Fruit fly (Drosophila melanogaster) whole organism, embryonic: ENCODE data around the gene SKIP.

Experiments
- B-H2 ChIP-seq: fragments of 200-800 bp; sonication (Bioruptor generic); optimal IDR thresholded peaks from 2 replicates; lab custom pipeline; 2018; ENCODE audit warnings: missing biosample characterization, mild to moderate bottlenecking, missing genetic modification characterization
- Bdp1 ChIP-seq: fragments of 200-800 bp; sonication (Bioruptor generic); optimal IDR thresholded peaks from 3 replicates; lab custom pipeline; 2016; ENCODE audit warnings: missing biosample characterization, missing genetic modification characterization
- CG11093 ChIP-seq: fragments of 200-800 bp; sonication (Bioruptor generic); IDR thresholded peaks from 3 replicates; pipeline ENCODE4 v1.3.6; 2022; ENCODE audit warnings: missing biosample characterization, missing genetic modification characterization
- CG11504 ChIP-seq: fragments of 200-800 bp; sonication (Bioruptor generic); optimal IDR thresholded peaks from 3 replicates; lab custom pipeline; 2019; ENCODE audit warnings: missing biosample characterization, mild to moderate bottlenecking, missing genetic modification characterization, moderate library complexity
- CG11696 ChIP-seq: fragments of 200-800 bp; sonication (Bioruptor generic); IDR thresholded peaks from 2 replicates; pipeline ENCODE4 v1.3.6; 2022; ENCODE audit warnings: missing biosample characterization, missing genetic modification characterization
- CG14050 ChIP-seq: fragments of 200-800 bp; sonication (Bioruptor generic); IDR thresholded peaks from 3 replicates; pipeline ENCODE4 v1.3.6; 2022; ENCODE audit warnings: missing biosample characterization, missing genetic modification characterization
- CG15601 ChIP-seq: fragments of 200-800 bp; sonication (Bioruptor generic); optimal IDR thresholded peaks from 3 replicates; lab custom pipeline; 2019; ENCODE audit warnings: missing biosample characterization, mild to moderate bottlenecking, missing genetic modification characterization, moderate library complexity
- CG17359 ChIP-seq: fragments of 200-800 bp; sonication (Bioruptor generic); optimal IDR thresholded peaks from 3 replicates; lab custom pipeline; 2018; ENCODE audit warnings: missing biosample characterization, mild to moderate bottlenecking, missing genetic modification characterization, moderate library complexity
- CG17385 ChIP-seq: fragments of 200-800 bp; sonication (Bioruptor generic); optimal IDR thresholded peaks from 3 replicates; lab custom pipeline; 2018; ENCODE audit warnings: missing biosample characterization, mild to moderate bottlenecking, missing genetic modification characterization
- CG2120 ChIP-seq: fragments of 200-800 bp; sonication (Bioruptor generic); optimal IDR thresholded peaks from 3 replicates; lab custom pipeline; 2016; ENCODE audit warnings: missing biosample characterization, missing genetic modification characterization
- CG30020 ChIP-seq: fragments of 200-800 bp; optimal IDR thresholded peaks from 2 replicates; lab custom pipeline; 2019; ENCODE audit warnings: missing biosample characterization, mild to moderate bottlenecking, missing genetic modification characterization, moderate library complexity
- CG4360 ChIP-seq: fragments of 200-800 bp; sonication (Bioruptor generic); IDR thresholded peaks from 2 replicates; pipeline ENCODE4 v1.3.6; 2022; ENCODE audit warnings: missing biosample characterization, missing genetic modification characterization
- CG4617 ChIP-seq: fragments of 200-800 bp; sonication (Bioruptor generic); optimal IDR thresholded peaks from 3 replicates; lab custom pipeline; 2016; ENCODE audit warnings: missing biosample characterization, missing genetic modification characterization, borderline replicate concordance
- CG5953 ChIP-seq: fragments of 200-800 bp; sonication (Bioruptor generic); IDR thresholded peaks from 2 replicates; pipeline ENCODE4 v1.3.6; 2022; ENCODE audit warnings: missing biosample characterization, missing genetic modification characterization
- CG9437 ChIP-seq: fragments of 200-800 bp; sonication (Bioruptor generic); optimal IDR thresholded peaks from 2 replicates; lab custom pipeline; 2018; ENCODE audit warnings: missing biosample characterization, mild to moderate bottlenecking, missing genetic modification characterization
- CG9817 ChIP-seq: fragments of 200-800 bp; sonication (Bioruptor generic); optimal IDR thresholded peaks from 2 replicates; lab custom pipeline; 2018; ENCODE audit warnings: missing biosample characterization, mild to moderate bottlenecking, missing genetic modification characterization, moderate library complexity
- CG9932 ChIP-seq: fragments of 200-800 bp; sonication (Bioruptor generic); IDR thresholded peaks from 2 replicates; pipeline ENCODE4 v1.3.6; 2022; ENCODE audit warnings: missing biosample characterization, missing genetic modification characterization
- Dip3 ChIP-seq: fragments of 200-800 bp; sonication (Bioruptor generic); optimal IDR thresholded peaks from 3 replicates; lab custom pipeline; 2016; ENCODE audit warnings: missing biosample characterization, missing genetic modification characterization
- ERR ChIP-seq: fragments of 200-800 bp; sonication (Bioruptor generic); optimal IDR thresholded peaks from 2 replicates; lab custom pipeline; 2016; ENCODE audit warnings: missing biosample characterization, missing genetic modification characterization
- Fer3 ChIP-seq: fragments of 200-800 bp; sonication (Bioruptor generic); optimal IDR thresholded peaks from 2 replicates; lab custom pipeline; 2018; ENCODE audit warnings: missing biosample characterization, mild to moderate bottlenecking, missing genetic modification characterization, moderate library complexity
- HLH4C ChIP-seq: fragments of 200-800 bp; sonication (Bioruptor generic); IDR thresholded peaks from 3 replicates; pipeline ENCODE4 v1.3.6; 2022; ENCODE audit warnings: missing biosample characterization, missing genetic modification characterization; ENCODE audit not compliant: partially characterized antibody
- HLH54F ChIP-seq: fragments of 200-800 bp; sonication (Bioruptor generic); optimal IDR thresholded peaks from 3 replicates; lab custom pipeline; 2016; ENCODE audit warnings: missing biosample characterization, missing genetic modification characterization
- Hr3 ChIP-seq: fragments of 200-800 bp; sonication (Bioruptor generic); optimal IDR thresholded peaks from 3 replicates; lab custom pipeline; 2016; ENCODE audit warnings: missing biosample characterization, missing genetic modification characterization
- Hsf ChIP-seq: fragments of 200-800 bp; sonication (Bioruptor generic); optimal IDR thresholded peaks from 3 replicates; lab custom pipeline; 2016; ENCODE audit warnings: missing biosample characterization, missing genetic modification characterization
- Kr ChIP-seq: fragments of 200-800 bp; sonication (Bioruptor generic); optimal IDR thresholded peaks from 2 replicates; lab custom pipeline; 2017; ENCODE audit warnings: missing biosample characterization, mild to moderate bottlenecking, missing genetic modification characterization
- Meics ChIP-seq: fragments of 200-800 bp; sonication (Bioruptor generic); optimal IDR thresholded peaks from 2 replicates; lab custom pipeline; 2017; ENCODE audit warnings: missing biosample characterization, mild to moderate bottlenecking, missing genetic modification characterization
- NC2α ChIP-seq: fragments of 200-800 bp; sonication (Bioruptor generic); optimal IDR thresholded peaks from 2 replicates; lab custom pipeline; 2016; ENCODE audit warnings: missing biosample characterization, missing genetic modification characterization
- Nf-YB ChIP-seq: fragments of 200-800 bp; sonication (Bioruptor generic); optimal IDR thresholded peaks from 3 replicates; lab custom pipeline; 2019; ENCODE audit warnings: missing biosample characterization, mild to moderate bottlenecking, missing genetic modification characterization, moderate library complexity
- Nf-YC ChIP-seq: fragments of 200-800 bp; optimal IDR thresholded peaks from 3 replicates; lab custom pipeline; 2019; ENCODE audit warnings: missing biosample characterization, mild to moderate bottlenecking, missing genetic modification characterization, moderate library complexity
- Oaz ChIP-seq: fragments of 200-800 bp; sonication (Bioruptor generic); IDR thresholded peaks from 2 replicates; pipeline ENCODE4 v1.3.6; 2022; ENCODE audit warnings: missing biosample characterization, missing genetic modification characterization
- Oli ChIP-seq: fragments of 200-800 bp; sonication (Bioruptor generic); optimal IDR thresholded peaks from 2 replicates; lab custom pipeline; 2018; ENCODE audit warnings: missing biosample characterization, mild to moderate bottlenecking, missing genetic modification characterization, moderate library complexity
- Sin3A ChIP-seq: fragments of >200 bp; optimal IDR thresholded peaks from 2 replicates; lab custom pipeline; 2018
- ase ChIP-seq: fragments of 200-800 bp; sonication (Bioruptor generic); IDR thresholded peaks from 3 replicates; pipeline ENCODE4 v1.3.6; 2022; ENCODE audit warnings: missing biosample characterization, missing genetic modification characterization
- ato ChIP-seq: fragments of 200-800 bp; sonication (Bioruptor generic); IDR thresholded peaks from 2 replicates; pipeline ENCODE4 v1.3.6; 2022; ENCODE audit warnings: missing biosample characterization, missing genetic modification characterization; ENCODE audit not compliant: partially characterized antibody
- bcd ChIP-seq: fragments of 200-800 bp; sonication (Bioruptor generic); optimal IDR thresholded peaks from 2 replicates; lab custom pipeline; 2017; ENCODE audit warnings: missing biosample characterization, mild to moderate bottlenecking, missing genetic modification characterization
- bowl ChIP-seq: fragments of 200-800 bp; sonication (Bioruptor generic); IDR thresholded peaks from 2 replicates; pipeline ENCODE4 v1.3.6; 2022; ENCODE audit warnings: missing biosample characterization, missing genetic modification characterization
- chinmo ChIP-seq: fragments of 200-800 bp; sonication (Bioruptor generic); IDR thresholded peaks from 4 replicates; pipeline ENCODE4 v1.3.6; 2022; ENCODE audit warnings: missing biosample characterization, missing genetic modification characterization; ENCODE audit not compliant: partially characterized antibody
- crc ChIP-seq: fragments of 200-800 bp; sonication (Bioruptor generic); optimal IDR thresholded peaks from 2 replicates; lab custom pipeline; 2016; ENCODE audit warnings: missing biosample characterization, missing genetic modification characterization
- crp ChIP-seq, 2 experiments: fragments of 200-800 bp; sonication (Bioruptor generic); optimal IDR thresholded peaks; 2 replicates in 1 of 2; 3 replicates in 1 of 2; lab custom pipeline; 2017; ENCODE audit warnings: missing biosample characterization in 2 of 2, missing genetic modification characterization in 2 of 2, mild to moderate bottlenecking in 1 of 2, moderate library complexity in 1 of 2
- en ChIP-seq: fragments of 200-800 bp; sonication (Bioruptor generic); optimal IDR thresholded peaks from 2 replicates; lab custom pipeline; 2016; ENCODE audit warnings: missing biosample characterization, missing genetic modification characterization
- gcm ChIP-seq: fragments of 200-800 bp; sonication (Bioruptor generic); optimal IDR thresholded peaks from 2 replicates; lab custom pipeline; 2019; ENCODE audit warnings: missing biosample characterization, mild to moderate bottlenecking, missing genetic modification characterization, moderate library complexity
- grau ChIP-seq: fragments of 200-800 bp; optimal IDR thresholded peaks from 3 replicates; lab custom pipeline; 2019; ENCODE audit warnings: missing biosample characterization, mild to moderate bottlenecking, missing genetic modification characterization, moderate library complexity
- grn ChIP-seq: fragments of 200-800 bp; sonication (Bioruptor generic); optimal IDR thresholded peaks from 3 replicates; lab custom pipeline; 2017; ENCODE audit warnings: missing biosample characterization, missing genetic modification characterization
- her ChIP-seq: fragments of 200-800 bp; sonication (Bioruptor generic); optimal IDR thresholded peaks from 2 replicates; lab custom pipeline; 2016; ENCODE audit warnings: missing biosample characterization, missing genetic modification characterization
- ind ChIP-seq: fragments of 200-800 bp; sonication (Bioruptor generic); optimal IDR thresholded peaks from 3 replicates; lab custom pipeline; 2016; ENCODE audit warnings: missing biosample characterization, missing genetic modification characterization
- kah ChIP-seq: fragments of 200-800 bp; sonication (Bioruptor generic); optimal IDR thresholded peaks from 2 replicates; lab custom pipeline; 2018; ENCODE audit warnings: missing biosample characterization, mild to moderate bottlenecking, missing genetic modification characterization
- onecut ChIP-seq: fragments of 200-800 bp; sonication (Bioruptor generic); IDR thresholded peaks from 2 replicates; pipeline ENCODE4 v1.3.6; 2022; ENCODE audit warnings: missing biosample characterization, missing genetic modification characterization
- phol ChIP-seq: fragments of 200-800 bp; sonication (Bioruptor generic); optimal IDR thresholded peaks from 3 replicates; lab custom pipeline; 2018; ENCODE audit warnings: missing biosample characterization, mild to moderate bottlenecking, missing genetic modification characterization, moderate library complexity
- pum ChIP-seq: fragments of 200-800 bp; sonication (Bioruptor generic); optimal IDR thresholded peaks from 2 replicates; lab custom pipeline; 2016; ENCODE audit warnings: missing biosample characterization, missing genetic modification characterization
- sens-2 ChIP-seq: fragments of 200-800 bp; sonication (Bioruptor generic); IDR thresholded peaks from 2 replicates; pipeline ENCODE4 v1.3.6; 2022; ENCODE audit warnings: missing biosample characterization, missing genetic modification characterization
- sug ChIP-seq: fragments of 200-800 bp; optimal IDR thresholded peaks from 2 replicates; lab custom pipeline; 2019; ENCODE audit warnings: missing biosample characterization, mild to moderate bottlenecking, missing genetic modification characterization, moderate library complexity
- tio ChIP-seq: fragments of 200-800 bp; sonication (Bioruptor generic); optimal IDR thresholded peaks from 2 replicates; lab custom pipeline; 2017; ENCODE audit warnings: missing biosample characterization, missing genetic modification characterization, inconsistent platforms
- yki ChIP-seq: fragments of >200 bp; optimal IDR thresholded peaks from 3 replicates; lab custom pipeline; 2018

Gene SKIP

DNA sequence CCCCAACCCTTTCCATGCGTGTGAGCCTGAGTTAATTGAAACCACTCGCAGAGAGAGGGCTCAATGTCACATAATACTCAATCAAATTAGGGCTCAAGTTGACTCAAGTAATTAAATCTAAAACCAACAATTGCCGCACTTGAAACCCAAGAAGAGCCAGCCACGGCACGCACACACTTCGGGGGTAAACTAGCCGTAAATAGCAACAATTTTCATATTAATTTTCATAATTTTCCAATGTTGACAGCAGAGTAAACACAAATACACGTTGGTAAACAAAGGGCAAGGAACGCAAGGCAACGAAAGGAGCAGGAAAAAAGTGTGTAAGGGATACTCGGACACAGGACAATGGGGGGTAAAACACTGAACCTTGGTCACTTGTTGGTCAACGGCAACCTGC is 13.8 kb downstream of the SKIP start:
- peak; percentile 28 for TF ChIP-seq CG17359 (tag; lab: Kevin White, UChicago)
- TF ChIP-seq CG4360 = no peak
- peak; percentile 43 for TF ChIP-seq NC2α
- no peak for TF ChIP-seq B-H2 (GFP tag; lab: Kevin White, UChicago)
- TF ChIP-seq Hsf (GFP tag; lab: Kevin White, UChicago) = no peak
- TF ChIP-seq Meics (GFP tag; lab: Kevin White, UChicago) = peak; percentile 43
- TF ChIP-seq CG11696 (GFP tag; lab: Robert Waterston, UW) = no peak
- no peak for TF ChIP-seq bowl
- no peak for TF ChIP-seq CG11093 (GFP tag; lab: Robert Waterston, UW)
- peak; percentile 14 for TF ChIP-seq gcm (GFP tag; lab: Kevin White, UChicago)
- no peak for TF ChIP-seq onecut (GFP tag; lab: Robert Waterston, UW)
- no peak for TF ChIP-seq grn (GFP tag; lab: Kevin White, UChicago)
- peak; percentile 15 for TF ChIP-seq her
- no peak for TF ChIP-seq CG2120 (GFP tag; lab: Kevin White, UChicago)
- TF ChIP-seq bcd (GFP tag; lab: Kevin White, UChicago) = peak; percentile 34
- no peak for TF ChIP-seq HLH4C (GFP tag; lab: Robert Waterston, UW)
- no peak for TF ChIP-seq sug (tag; lab: Kevin White, UChicago)
- TF ChIP-seq Fer3 (tag; lab: Kevin White, UChicago) = no peak
- TF ChIP-seq Nf-YC (tag; lab: Kevin White, UChicago) = no peak
- no peak for TF ChIP-seq HLH54F
- no peak for TF ChIP-seq yki (lab: Kevin White, UChicago)
- peak; percentile 24 for TF ChIP-seq Nf-YB (GFP tag; lab: Kevin White, UChicago)
- no peak for TF ChIP-seq chinmo (GFP tag; lab: Robert Waterston, UW)
- TF ChIP-seq kah = no peak
- TF ChIP-seq CG11504 (tag; lab: Kevin White, UChicago) = peak; percentile 1
- no peak for TF ChIP-seq ase
- TF ChIP-seq phol = no peak
- no peak for TF ChIP-seq ato
- TF ChIP-seq CG14050 = no peak
- TF ChIP-seq CG9437 (GFP tag; lab: Kevin White, UChicago) = no peak
- TF ChIP-seq sens-2 (GFP tag; lab: Robert Waterston, UW) = no peak
- no peak for TF ChIP-seq Sin3A (lab: Kevin White, UChicago)
- TF ChIP-seq CG9932 (GFP tag; lab: Robert Waterston, UW) = no peak
- no peak for TF ChIP-seq crc (GFP tag; lab: Kevin White, UChicago)
- no peak for TF ChIP-seq CG4617 (GFP tag; lab: Kevin White, UChicago)
- peak; percentile 35 for TF ChIP-seq Bdp1
- peak; percentile 36 for TF ChIP-seq CG15601 (tag; lab: Kevin White, UChicago)
- TF ChIP-seq en (GFP tag; lab: Kevin White, UChicago) = no peak
- TF ChIP-seq Oli (tag; lab: Kevin White, UChicago) = no peak
- TF ChIP-seq CG17385 = no peak
- no peak for TF ChIP-seq CG9817 (tag; lab: Kevin White, UChicago)
- TF ChIP-seq pum (GFP tag; lab: Kevin White, UChicago) = no peak
- TF ChIP-seq tio (GFP tag; lab: Kevin White, UChicago) = no peak
- TF ChIP-seq Dip3 (GFP tag; lab: Kevin White, UChicago) = no peak
- no peak for TF ChIP-seq Hr3 (GFP tag; lab: Kevin White, UChicago)
- TF ChIP-seq Kr = peak; percentile 92
- TF ChIP-seq ERR (GFP tag; lab: Kevin White, UChicago) = no peak
- no peak for TF ChIP-seq Oaz
- TF ChIP-seq crp (GFP tag; optimal IDR thresholded peaks at IDR 0.05; lab: Kevin White, UChicago) = no peak
- TF ChIP-seq grau = no peak
- no peak for TF ChIP-seq ind (GFP tag; lab: Kevin White, UChicago)
- TF ChIP-seq CG5953 (GFP tag; lab: Robert Waterston, UW) = no peak
- TF ChIP-seq CG30020 (tag; lab: Kevin White, UChicago) = no peak
